Worm (Caenorhabditis elegans) whole organism, L1 larva: ENCODE measurements around the gene nlp-3.

Experiments used
- alr-1 ChIP-seq: fragments of 200-800 bp; sonication (Bioruptor generic); optimal IDR thresholded peaks from 2 replicates; lab custom pipeline; 2018; ENCODE audit warnings: borderline replicate concordance, mild to moderate bottlenecking, missing genetic modification characterization, missing compliant biosample characterization
- blmp-1 ChIP-seq: fragments of 150-350 bp; optimal IDR thresholded peaks from 2 replicates; lab custom pipeline; 2014; ENCODE audit warnings: missing biosample characterization, missing genetic modification characterization
- ceh-63 ChIP-seq: fragments of 200-800 bp; sonication (Bioruptor generic); optimal IDR thresholded peaks from 2 replicates; lab custom pipeline; 2018; ENCODE audit warnings: mild to moderate bottlenecking, missing genetic modification characterization, missing compliant biosample characterization
- dpl-1 ChIP-seq, 3 experiments: fragments of 150-350 bp in 2 of 3; sonication (generic microtip) in 1 of 3; optimal IDR thresholded peaks; 2 replicates each; lab custom pipeline; 2014 to 2017; ENCODE audit warnings: missing biosample characterization in 3 of 3, missing genetic modification characterization in 3 of 3, missing genetic modification reagents in 3 of 3
- dsc-1 ChIP-seq: sonication (generic microtip); optimal IDR thresholded peaks from 2 replicates; lab custom pipeline; 2016; ENCODE audit warnings: mild to moderate bottlenecking, missing genetic modification characterization, missing compliant biosample characterization
- efl-1 ChIP-seq, 4 experiments: fragments of 150-350 bp; optimal IDR thresholded peaks in 3 of 4; peaks in 1 of 4; 1 replicate in 1 of 4; 2 replicates in 3 of 4; lab custom pipeline; 2014; ENCODE audit warnings: missing biosample characterization in 2 of 4, missing genetic modification characterization in 2 of 4, missing genetic modification reagents in 2 of 4
- egl-13 ChIP-seq: sonication (generic microtip); optimal IDR thresholded peaks from 2 replicates; lab custom pipeline; 2016; ENCODE audit warnings: missing genotype, missing genetic modification reagents, missing genetic modification characterization, missing compliant biosample characterization
- elt-2 ChIP-seq: sonication (generic microtip); optimal IDR thresholded peaks from 2 replicates; lab custom pipeline; 2016; ENCODE audit warnings: missing genetic modification characterization, mild to moderate bottlenecking, inconsistent platforms, missing compliant biosample characterization, missing genetic modification reagents
- fkh-10 ChIP-seq: sonication (generic microtip); optimal IDR thresholded peaks from 2 replicates; lab custom pipeline; 2017; ENCODE audit warnings: missing biosample characterization, missing genetic modification reagents, missing genetic modification characterization
- fkh-8 ChIP-seq: sonication (generic microtip); optimal IDR thresholded peaks from 2 replicates; lab custom pipeline; 2016; ENCODE audit warnings: mild to moderate bottlenecking, missing genetic modification characterization, missing compliant biosample characterization
- grh-1 ChIP-seq: fragments of 200-800 bp; sonication (Bioruptor generic); IDR thresholded peaks from 2 replicates; pipeline ENCODE4 v1.3.6; 2022; ENCODE audit warnings: missing genetic modification reagents, missing genetic modification characterization, missing compliant biosample characterization
- hlh-17 ChIP-seq: fragments of 200-800 bp; sonication (Bioruptor generic); optimal IDR thresholded peaks from 2 replicates; lab custom pipeline; 2018; ENCODE audit warnings: missing genetic modification characterization, mild to moderate bottlenecking, missing compliant biosample characterization, moderate library complexity, borderline replicate concordance
- irx-1 ChIP-seq: sonication (generic microtip); optimal IDR thresholded peaks from 2 replicates; lab custom pipeline; 2016; ENCODE audit warnings: missing genetic modification characterization, missing compliant biosample characterization
- lin-14 ChIP-seq: fragments of 200-800 bp; sonication (Bioruptor generic); optimal IDR thresholded peaks from 2 replicates; lab custom pipeline; 2018; ENCODE audit warnings: mild to moderate bottlenecking, missing genetic modification characterization, moderate library complexity, missing compliant biosample characterization
- lin-35 ChIP-seq, 2 experiments: fragments of 150-350 bp; optimal IDR thresholded peaks; 2 replicates each; lab custom pipeline; 2014; ENCODE audit warnings: missing biosample characterization in 2 of 2, missing genetic modification characterization in 2 of 2, missing genetic modification reagents in 2 of 2
- mdl-1 ChIP-seq, 2 experiments: fragments of 150-350 bp; optimal IDR thresholded peaks; 2 replicates each; lab custom pipeline; 2014 to 2017; ENCODE audit warnings: missing biosample characterization in 2 of 2, missing genetic modification characterization in 2 of 2, inconsistent platforms in 1 of 2
- nhr-20 ChIP-seq: sonication (generic microtip); optimal IDR thresholded peaks from 2 replicates; lab custom pipeline; 2016; ENCODE audit warnings: mild to moderate bottlenecking, missing genetic modification characterization, missing compliant biosample characterization
- nhr-47 ChIP-seq: sonication (generic microtip); optimal IDR thresholded peaks from 2 replicates; lab custom pipeline; 2016; ENCODE audit warnings: mild to moderate bottlenecking, missing genetic modification characterization, moderate library complexity, missing compliant biosample characterization
- nhr-71 ChIP-seq: sonication (generic microtip); optimal IDR thresholded peaks from 2 replicates; lab custom pipeline; 2016; ENCODE audit warnings: mild to moderate bottlenecking, missing genetic modification characterization, moderate library complexity, missing compliant biosample characterization
- nhr-85 ChIP-seq: sonication (generic microtip); peaks from one replicate; lab custom pipeline; 2016; ENCODE audit warnings: missing genetic modification characterization, inconsistent platforms, missing compliant biosample characterization
- nhr-90 ChIP-seq: sonication (generic microtip); optimal IDR thresholded peaks from 2 replicates; lab custom pipeline; 2016; ENCODE audit warnings: mild to moderate bottlenecking, missing genetic modification characterization, missing compliant biosample characterization; ENCODE audit not compliant: poor library complexity
- pag-3 ChIP-seq: sonication (generic microtip); optimal IDR thresholded peaks from 2 replicates; lab custom pipeline; 2017; ENCODE audit warnings: missing genetic modification characterization, mild to moderate bottlenecking, missing compliant biosample characterization, antibody characterized with exemption, borderline replicate concordance; ENCODE audit not compliant: insufficient read depth
- pax-3 ChIP-seq: fragments of 200-800 bp; sonication (Bioruptor generic); optimal IDR thresholded peaks from 2 replicates; lab custom pipeline; 2018; ENCODE audit warnings: mild to moderate bottlenecking, missing genetic modification characterization, moderate library complexity, missing compliant biosample characterization
- snu-23 ChIP-seq: sonication (generic microtip); optimal IDR thresholded peaks from 2 replicates; lab custom pipeline; 2016; ENCODE audit warnings: missing genetic modification characterization, missing compliant biosample characterization
- sox-4 ChIP-seq: sonication (generic microtip); optimal IDR thresholded peaks from 2 replicates; lab custom pipeline; 2016; ENCODE audit warnings: missing genetic modification characterization, missing compliant biosample characterization
- sptf-1 ChIP-seq: fragments of 150-350 bp; optimal IDR thresholded peaks from 2 replicates; lab custom pipeline; 2014; ENCODE audit warnings: missing biosample characterization, missing genetic modification characterization
- unc-130 ChIP-seq: fragments of 150-350 bp; optimal IDR thresholded peaks from 2 replicates; lab custom pipeline; 2017; ENCODE audit warnings: missing biosample characterization, missing genetic modification characterization, inconsistent platforms
- unc-98 ChIP-seq: fragments of 200-800 bp; sonication (Bioruptor generic); IDR thresholded peaks from 2 replicates; pipeline ENCODE4 v1.3.6; 2022; ENCODE audit warnings: missing genetic modification characterization, missing compliant biosample characterization
- xbp-1 ChIP-seq: sonication (generic microtip); optimal IDR thresholded peaks from 2 replicates; lab custom pipeline; 2016; ENCODE audit warnings: missing genetic modification characterization, missing compliant biosample characterization
- zag-1 ChIP-seq: fragments of 150-350 bp; optimal IDR thresholded peaks from 2 replicates; lab custom pipeline; 2014; ENCODE audit warnings: missing biosample characterization, missing genetic modification characterization
- ztf-11 ChIP-seq, 2 experiments: sonication (generic microtip); optimal IDR thresholded peaks; 2 replicates each; lab custom pipeline; 2016 to 2017; ENCODE audit warnings: missing genetic modification characterization in 2 of 2, missing biosample characterization in 1 of 2, missing compliant biosample characterization in 1 of 2

The nlp-3 gene

DNA sequence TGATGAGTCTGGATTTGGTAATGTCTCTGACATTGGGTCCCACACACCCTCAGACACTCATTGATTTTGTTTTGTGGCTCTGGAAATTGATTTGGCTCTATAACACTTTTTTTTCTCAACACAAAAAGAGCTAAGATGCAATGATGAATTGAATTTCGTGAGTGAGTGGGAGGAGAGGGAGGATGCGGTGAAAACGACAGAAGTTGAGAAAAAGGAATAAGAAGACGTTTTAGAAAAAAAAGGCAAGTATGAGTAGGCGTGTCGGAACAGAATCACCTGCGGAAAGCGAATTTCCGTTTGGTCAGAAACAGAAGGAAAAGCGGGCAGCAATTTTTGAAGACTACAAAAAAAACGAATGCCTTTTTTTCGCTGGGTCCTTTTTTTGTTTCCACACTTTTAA is 22.5 kb downstream of the nlp-3 start:
- TF ChIP-seq lin-14 (GFP tag; lab: Kevin White, UChicago) (peak; percentile 6), fkh-10 (GFP tag; lab: Kevin White, UChicago) (peak; percentile 82), lin-35 (GFP tag; optimal IDR thresholded peaks at IDR 0.05; lab: Kevin White, UChicago) (no peak), efl-1 (optimal IDR thresholded peaks at IDR 0.05; lab: Kevin White, UChicago) (no peak), efl-1 (GFP tag; optimal IDR thresholded peaks at IDR 0.05 in 1 of 2; lab: Kevin White, UChicago) (peak in 1 of 2 experiments; percentile 13)

- no peak for TF ChIP-seq unc-98
- no peak for TF ChIP-seq alr-1 (tag; lab: Kevin White, UChicago)
- no peak for TF ChIP-seq dsc-1 (tag; lab: Kevin White, UChicago)
- no peak for TF ChIP-seq egl-13
- no peak for TF ChIP-seq dpl-1 (GFP tag; optimal IDR thresholded peaks at IDR 0.05; lab: Kevin White, UChicago)
- no peak for TF ChIP-seq grh-1 (GFP tag; lab: Robert Waterston, UW)
- peak; percentile 56 for TF ChIP-seq elt-2 (tag; lab: Kevin White, UChicago)
- peak; percentile 14 for TF ChIP-seq ceh-63 (GFP tag; lab: Kevin White, UChicago)
- TF ChIP-seq, all 84 proteins: peak for 2
Measured at ce11 chrX:13154514-13154913, 23.7 kb downstream of the nlp-3 start.

DNA sequence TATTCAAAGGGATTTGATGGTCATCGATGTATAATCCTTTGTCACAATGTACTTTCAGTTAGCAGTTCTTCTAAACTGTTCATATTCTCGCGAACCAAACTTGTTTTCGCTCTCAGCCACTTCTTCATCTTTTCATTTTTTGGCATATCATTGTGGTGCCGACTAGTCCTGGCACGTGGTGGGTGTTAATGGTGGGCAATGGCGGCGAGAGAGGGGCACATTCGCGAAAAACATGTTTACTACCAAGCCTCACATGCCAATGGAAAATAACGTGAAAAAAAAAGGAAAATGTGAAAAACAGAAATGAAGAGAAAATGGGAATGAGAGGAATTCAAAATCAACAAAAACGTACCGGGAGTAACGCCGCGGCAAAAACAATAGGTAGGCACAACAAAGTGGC is 31.1 kb downstream of the nlp-3 start:
- TF ChIP-seq grh-1 (GFP tag; lab: Robert Waterston, UW) (0 out of 2 replicates have a peak, but pooled peaks have one; percentile 6), xbp-1 (tag; lab: Kevin White, UChicago) (no peak), efl-1 (optimal IDR thresholded peaks at IDR 0.05; lab: Kevin White, UChicago) (no peak), efl-1 (GFP tag; optimal IDR thresholded peaks at IDR 0.05 in 1 of 2; lab: Kevin White, UChicago) (peak in 1 of 2 experiments; percentile 22), nhr-85 (tag; lab: Kevin White, UChicago) (peak; percentile 85), dpl-1 (GFP tag; optimal IDR thresholded peaks at IDR 0.05; lab: Kevin White, UChicago) (peak in 1 of 3 experiments; percentile 18), nhr-20 (tag; lab: Kevin White, UChicago) (peak; percentile 52), unc-130 (peak; percentile 30), lin-14 (GFP tag; lab: Kevin White, UChicago) (peak; percentile 69), mdl-1 (tag; optimal IDR thresholded peaks at IDR 0.05; lab: Kevin White, UChicago) (peak in 1 of 2 experiments; percentile 77), lin-35 (GFP tag; optimal IDR thresholded peaks at IDR 0.05; lab: Kevin White, UChicago) (peak in 1 of 2 experiments; percentile 58), fkh-8 (tag; lab: Kevin White, UChicago) (peak; percentile 37), ztf-11 (tag; optimal IDR thresholded peaks at IDR 0.05; lab: Kevin White, UChicago) (no peak), blmp-1 (peak; percentile 13), sptf-1 (no peak), irx-1 (tag; lab: Kevin White, UChicago) (no peak), nhr-71 (tag; lab: Kevin White, UChicago) (peak; percentile 61), pag-3 (tag; lab: Kevin White, UChicago) (peak; percentile 78), pax-3 (tag; lab: Kevin White, UChicago) (peak; percentile 46), nhr-90 (tag; lab: Kevin White, UChicago) (peak; percentile 35), snu-23 (peak; percentile 66), nhr-47 (tag; lab: Kevin White, UChicago) (peak; percentile 41), hlh-17 (GFP tag; lab: Kevin White, UChicago) (no peak), zag-1 (tag; lab: Kevin White, UChicago) (no peak)

ce11 chrX:13145988-13146873 is 32.0 kb downstream of the nlp-3 start:
- no peak for TF ChIP-seq sox-4 (tag; lab: Kevin White, UChicago)
- TF ChIP-seq dsc-1 (tag; lab: Kevin White, UChicago), result peak; percentile 5
- peak; percentile 58 for TF ChIP-seq blmp-1
- TF ChIP-seq efl-1 (optimal IDR thresholded peaks at IDR 0.05; lab: Kevin White, UChicago), result no peak
- peak in 1 of 2 experiments; percentile 41 for TF ChIP-seq efl-1 (GFP tag; optimal IDR thresholded peaks at IDR 0.05 in 1 of 2; lab: Kevin White, UChicago)
